Worm (Caenorhabditis elegans): ENCODE data around the gene cdh-9.

Gene cdh-9

DNA sequence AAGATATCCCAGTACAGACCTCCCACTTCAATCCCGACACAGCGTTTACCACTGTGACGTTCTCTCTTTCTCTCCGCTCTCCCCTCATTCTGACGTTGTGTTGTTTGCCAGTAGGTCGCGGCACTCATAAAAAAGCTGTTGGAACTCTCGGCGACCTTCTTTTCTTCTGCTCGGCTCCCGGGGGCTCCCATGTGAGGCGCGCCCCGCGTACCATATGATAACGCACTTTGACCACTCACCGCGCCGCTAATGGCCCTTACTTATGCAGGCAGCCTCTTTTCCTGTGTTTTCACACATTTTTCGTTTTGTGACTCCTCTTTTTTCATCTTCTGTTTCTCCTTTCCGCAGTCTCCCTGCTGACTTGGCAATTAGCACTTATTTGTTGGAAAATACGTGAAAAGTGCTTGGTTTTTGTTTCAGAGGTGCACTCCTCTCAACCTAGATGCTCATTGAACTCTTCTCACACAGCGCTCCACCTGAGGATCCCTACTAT is 15.7 kb upstream of the cdh-9 start, which contains the start of gene ser-1:
Gene ser-1, plus strand, starts transcription at position 443 of the 493 bp plus-strand sequence.
- TF ChIP-seq nhr-21 (tag; optimal IDR thresholded peaks at IDR 0.05) (no peak), ZK546.5 (tag; optimal IDR thresholded peaks at IDR 0.05) (no peak), R02D3.7 (tag; optimal IDR thresholded peaks at IDR 0.05) (no peak), unc-55 (GFP tag; optimal IDR thresholded peaks at IDR 0.05) (no peak), ztf-4 (tag; optimal IDR thresholded peaks at IDR 0.05) (no peak), nhr-237 (tag; optimal IDR thresholded peaks at IDR 0.05) (no peak), ama-1 (optimal IDR thresholded peaks at IDR 0.05) (no peak), nhr-25 (tag; optimal IDR thresholded peaks at IDR 0.05) (no peak), Y55F3AM.14 (GFP tag; optimal IDR thresholded peaks at IDR 0.05) (no peak), unc-62 (GFP tag; optimal IDR thresholded peaks at IDR 0.05) (no peak), fos-1 (tag; optimal IDR thresholded peaks at IDR 0.05) (no peak), mbf-1 (tag; optimal IDR thresholded peaks at IDR 0.05) (no peak), gmeb-1 (tag; optimal IDR thresholded peaks at IDR 0.05) (no peak), sem-4 (tag; optimal IDR thresholded peaks at IDR 0.05) (no peak), sma-3 (GFP tag; optimal IDR thresholded peaks at IDR 0.05) (no peak), mab-5 (tag; optimal IDR thresholded peaks at IDR 0.05) (no peak)

DNA sequence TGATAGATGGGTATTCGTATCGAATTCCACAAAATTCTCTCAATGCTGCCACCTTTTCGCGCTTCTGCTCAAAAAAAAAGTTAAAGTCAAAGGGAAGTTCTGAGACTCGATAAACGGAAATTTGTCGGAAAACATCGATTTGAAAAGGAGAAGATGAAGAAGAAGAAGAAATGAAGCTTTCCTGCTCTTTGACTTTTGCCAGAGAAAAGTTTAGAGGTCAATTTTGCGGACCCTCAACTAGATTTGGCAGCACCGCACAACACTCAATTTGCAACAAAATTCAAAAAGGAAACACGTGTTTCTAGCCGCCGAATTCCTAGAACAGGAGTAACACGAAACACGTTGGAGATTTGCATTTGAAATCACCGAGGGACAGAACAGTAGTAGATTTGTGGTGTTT is 6.9 kb upstream of the cdh-9 start:
- TF ChIP-seq nhr-23 (tag; optimal IDR thresholded peaks at IDR 0.05), result no peak
- TF ChIP-seq ztf-4 (tag; optimal IDR thresholded peaks at IDR 0.05), result no peak
- TF ChIP-seq ztf-1 (GFP tag; conservative IDR thresholded peaks at IDR 0.05), result no peak
- no peak for TF ChIP-seq nhr-25 (tag; optimal IDR thresholded peaks at IDR 0.05)
- no peak for TF ChIP-seq lin-13 (GFP tag; optimal IDR thresholded peaks at IDR 0.05)
- TF ChIP-seq C34F6.9 (tag; optimal IDR thresholded peaks at IDR 0.05), result no peak
- no peak for TF ChIP-seq unc-39 (tag; optimal IDR thresholded peaks at IDR 0.05)
- no peak for TF ChIP-seq ZK546.5 (tag; optimal IDR thresholded peaks at IDR 0.05)
- TF ChIP-seq blmp-1 (tag; optimal IDR thresholded peaks at IDR 0.05; ENCODE audit: insufficient read depth), result no peak
- no peak for TF ChIP-seq lin-11 (tag; optimal IDR thresholded peaks at IDR 0.05)
- TF ChIP-seq nhr-12 (tag; optimal IDR thresholded peaks at IDR 0.05), result no peak
- no peak for TF ChIP-seq elt-1 (tag; optimal IDR thresholded peaks at IDR 0.05)
- TF ChIP-seq F13H6.1 (tag; optimal IDR thresholded peaks at IDR 0.05), result no peak
- no peak for TF ChIP-seq R02D3.7 (tag; optimal IDR thresholded peaks at IDR 0.05)

DNA sequence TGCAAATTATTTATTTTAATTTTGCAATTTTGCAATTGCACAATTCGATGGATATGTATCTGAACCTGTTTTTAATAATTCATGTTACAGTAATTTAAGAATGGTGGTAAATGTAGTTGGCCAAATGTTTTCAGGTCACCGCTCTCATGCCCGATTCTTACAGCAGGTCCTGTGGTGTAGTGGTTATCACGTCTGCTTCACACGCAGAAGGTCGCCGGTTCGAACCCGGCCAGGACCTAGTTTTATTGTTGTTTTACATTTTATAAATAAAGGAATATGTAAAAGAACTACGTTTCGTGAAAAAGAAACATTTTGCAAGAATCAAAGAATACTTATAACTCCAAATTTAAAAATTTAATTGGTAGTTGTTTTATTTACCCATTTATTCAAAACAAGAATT is 4.8 kb upstream of the cdh-9 start:
- TF ChIP-seq fos-1 (tag; optimal IDR thresholded peaks at IDR 0.05) (peak; percentile 6), zag-1 (tag; optimal IDR thresholded peaks at IDR 0.05) (no peak)

DNA sequence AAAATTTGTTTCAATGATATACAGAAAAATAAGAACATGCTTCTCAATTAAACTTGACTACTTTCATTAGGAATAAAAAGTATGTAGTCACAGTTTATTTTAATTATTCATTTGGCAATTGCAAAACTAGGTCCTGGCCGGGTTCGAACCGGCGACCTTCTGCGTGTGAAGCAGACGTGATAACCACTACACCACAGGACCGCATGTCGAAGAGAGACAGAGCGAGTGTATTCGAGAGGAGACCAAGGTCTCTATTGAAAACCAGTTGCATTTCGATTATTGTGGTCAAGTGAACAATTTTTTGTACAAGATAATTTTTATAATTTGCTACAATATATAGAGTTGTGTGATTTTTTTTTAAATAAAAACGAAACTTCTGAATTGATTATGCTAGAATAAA is 4.2 kb upstream of the cdh-9 start:
- TF ChIP-seq F13H6.1 (tag; optimal IDR thresholded peaks at IDR 0.05), result peak; percentile 63
- TF ChIP-seq nhr-21 (tag; optimal IDR thresholded peaks at IDR 0.05), result peak; percentile 40
- no peak for TF ChIP-seq ceh-82 (tag; optimal IDR thresholded peaks at IDR 0.05)
- TF ChIP-seq sma-3 (GFP tag; optimal IDR thresholded peaks at IDR 0.05), result peak; percentile 61
- TF ChIP-seq sem-4 (tag; optimal IDR thresholded peaks at IDR 0.05), result peak; percentile 3
- peak; percentile 14 for TF ChIP-seq Y55F3AM.14 (GFP tag; optimal IDR thresholded peaks at IDR 0.05)
- TF ChIP-seq gmeb-1 (tag; optimal IDR thresholded peaks at IDR 0.05), result peak; percentile 59
- no peak for TF ChIP-seq nhr-11 (tag; optimal IDR thresholded peaks at IDR 0.05)
- TF ChIP-seq nhr-25 (tag; optimal IDR thresholded peaks at IDR 0.05), result peak; percentile 33
- no peak for TF ChIP-seq ztf-1 (GFP tag; conservative IDR thresholded peaks at IDR 0.05)
- TF ChIP-seq lsy-2 (tag; optimal IDR thresholded peaks at IDR 0.05), result peak; percentile 38 to 54
- no peak for TF ChIP-seq skn-1 (tag; optimal IDR thresholded peaks at IDR 0.05)
- no peak for TF ChIP-seq nhr-23 (tag; optimal IDR thresholded peaks at IDR 0.05)
- no peak for TF ChIP-seq unc-62 (GFP tag; optimal IDR thresholded peaks at IDR 0.05)
- peak; percentile 59 for TF ChIP-seq unc-55 (GFP tag; optimal IDR thresholded peaks at IDR 0.05)
- TF ChIP-seq lin-13 (GFP tag; optimal IDR thresholded peaks at IDR 0.05), result peak; percentile 28
- TF ChIP-seq R02D3.7 (tag; optimal IDR thresholded peaks at IDR 0.05), result no peak
- TF ChIP-seq snpc-4 (tag; optimal IDR thresholded peaks at IDR 0.05), result peak; percentile 45
- peak; percentile 74 for TF ChIP-seq crh-2 (tag; optimal IDR thresholded peaks at IDR 0.05)
- TF ChIP-seq nhr-129 (tag; optimal IDR thresholded peaks at IDR 0.05), result peak; percentile 77
- no peak for TF ChIP-seq ztf-4 (tag; optimal IDR thresholded peaks at IDR 0.05)
- no peak for TF ChIP-seq unc-39 (tag; optimal IDR thresholded peaks at IDR 0.05)
- peak; percentile 12 for TF ChIP-seq zag-1 (tag; optimal IDR thresholded peaks at IDR 0.05)
- peak; percentile 59 for TF ChIP-seq lin-11 (tag; optimal IDR thresholded peaks at IDR 0.05)
- TF ChIP-seq sma-9 (GFP tag; optimal IDR thresholded peaks at IDR 0.05), result peak; percentile 59
- no peak for TF ChIP-seq sma-9 (tag; optimal IDR thresholded peaks at IDR 0.05)
- TF ChIP-seq C34F6.9 (tag; optimal IDR thresholded peaks at IDR 0.05), result peak; percentile 53
- TF ChIP-seq ZK546.5 (tag; optimal IDR thresholded peaks at IDR 0.05), result no peak
- no peak for TF ChIP-seq peb-1 (tag; optimal IDR thresholded peaks at IDR 0.05)
- peak; percentile 68 for TF ChIP-seq egl-27 (tag; optimal IDR thresholded peaks at IDR 0.05)
- TF ChIP-seq elt-1 (tag; optimal IDR thresholded peaks at IDR 0.05), result no peak
- peak; percentile 62 for TF ChIP-seq fos-1 (tag; optimal IDR thresholded peaks at IDR 0.05)
- TF ChIP-seq ztf-11 (tag; optimal IDR thresholded peaks at IDR 0.05), result no peak
- no peak for TF ChIP-seq nhr-12 (tag; optimal IDR thresholded peaks at IDR 0.05)
- peak; percentile 12 for TF ChIP-seq mab-5 (tag; optimal IDR thresholded peaks at IDR 0.05)

All from whole organism, L2 larva.